Fruit fly (Drosophila melanogaster): ENCODE results near the gene Herp.
A peak's percentile ranks its signal among the peaks of the same experiment; 100 is the strongest.

Herp gene

dm6 chr2L:7827045-7828004 is 27.5 kb upstream of the Herp start, which contains the start of the genes Rack1 and mts (continued):
- TF ChIP-seq gem (tag; optimal IDR thresholded peaks at IDR 0.05) (peak; percentile 68), CG16863 (GFP tag; optimal IDR thresholded peaks at IDR 0.05) (peak; percentile 67), jigr1 (GFP tag; IDR thresholded peaks at IDR 0.05) (no peak), tio (GFP tag; optimal IDR thresholded peaks at IDR 0.05) (no peak), sna (GFP tag; IDR thresholded peaks at IDR 0.05; ENCODE audit: partially characterized antibody) (peak; percentile 32; the same call in 1 of the 2 replicates), Ptx1 (GFP tag; IDR thresholded peaks at IDR 0.05) (peak; percentile 66), hb (GFP tag; IDR thresholded peaks at IDR 0.05; ENCODE audit: partially characterized antibody) (no peak; the same call in 1 of the 3 replicates), Aef1 (GFP tag; IDR thresholded peaks at IDR 0.05) (peak; percentile 64), stc (GFP tag; IDR thresholded peaks at IDR 0.05) (peak; percentile 82), CG1832 (GFP tag; optimal IDR thresholded peaks at IDR 0.05) (no peak), chm (GFP tag; IDR thresholded peaks at IDR 0.05) (peak; percentile 92), Fer2 (tag; optimal IDR thresholded peaks at IDR 0.05) (peak; percentile 74), Bteb2 (GFP tag; optimal IDR thresholded peaks at IDR 0.05) (peak; percentile 69), CG1603 (tag; optimal IDR thresholded peaks at IDR 0.05) (peak; percentile 83), tna (GFP tag; IDR thresholded peaks at IDR 0.05; ENCODE audit: partially characterized antibody) (0 out of 2 replicates have a peak, but pooled peaks have one; percentile 18), CG1602 (GFP tag; optimal IDR thresholded peaks at IDR 0.05) (peak; percentile 77), ase (GFP tag; IDR thresholded peaks at IDR 0.05) (peak; percentile 74; the same call in 2 of the 3 replicates), CG2889 (GFP tag; IDR thresholded peaks at IDR 0.05) (0 out of 3 replicates have a peak, but pooled peaks have one; percentile 11), sob (GFP tag; IDR thresholded peaks at IDR 0.05) (peak; percentile 94), HLH3B (GFP tag; IDR thresholded peaks at IDR 0.05) (peak; percentile 84), CG15269 (tag; optimal IDR thresholded peaks at IDR 0.05) (peak; percentile 82), CG34376 (GFP tag; optimal IDR thresholded peaks at IDR 0.05) (peak; percentile 96), Six4 (GFP tag; optimal IDR thresholded peaks at IDR 0.05) (peak; percentile 63), dysf (GFP tag; IDR thresholded peaks at IDR 0.05) (peak; percentile 75; the same call in 2 of the 3 replicates), CG4404 (GFP tag; IDR thresholded peaks at IDR 0.05) (no peak), CG11247 (GFP tag; IDR thresholded peaks at IDR 0.05) (peak; percentile 86), Mrtf (GFP tag; IDR thresholded peaks at IDR 0.05) (peak; percentile 16; the same call in 1 of the 3 replicates), YL-1 (GFP tag; optimal IDR thresholded peaks at IDR 0.05) (peak; percentile 98), Dad (GFP tag; optimal IDR thresholded peaks at IDR 0.05) (peak; percentile 71), CG6654 (GFP tag; optimal IDR thresholded peaks at IDR 0.05) (peak; percentile 60), NFAT (GFP tag; IDR thresholded peaks at IDR 0.05) (peak; percentile 88), CG17802 (tag; optimal IDR thresholded peaks at IDR 0.05) (peak; percentile 73), HmgZ (tag; optimal IDR thresholded peaks at IDR 0.05) (peak; percentile 65), so (GFP tag; IDR thresholded peaks at IDR 0.05) (peak; percentile 82; the same call in 2 of the 3 replicates), CG2712 (tag; optimal IDR thresholded peaks at IDR 0.05) (peak; percentile 71), CG18599 (GFP tag; optimal IDR thresholded peaks at IDR 0.05) (peak; percentile 92), Mad (GFP tag; optimal IDR thresholded peaks at IDR 0.05) (peak; percentile 76), Gug (GFP tag; IDR thresholded peaks at IDR 0.05) (peak; percentile 63), Abd-B (GFP tag; optimal IDR thresholded peaks at IDR 0.05) (peak; percentile 36), CG4360 (GFP tag; IDR thresholded peaks at IDR 0.05) (peak; percentile 56), gsb-n (tag; optimal IDR thresholded peaks at IDR 0.05) (peak; percentile 73), ttk (GFP tag; IDR thresholded peaks at IDR 0.05) (peak; percentile 69), CG10366 (GFP tag; IDR thresholded peaks at IDR 0.05) (peak; percentile 74), dmrt11E (tag; optimal IDR thresholded peaks at IDR 0.05) (peak; percentile 67), CG17361 (GFP tag; IDR thresholded peaks at IDR 0.05) (peak; percentile 63; the same call in 2 of the 3 replicates), cas (GFP tag; IDR thresholded peaks at IDR 0.05) (peak; percentile 58), zf30C (GFP tag; optimal IDR thresholded peaks at IDR 0.05) (peak; percentile 52), nom (GFP tag; optimal IDR thresholded peaks at IDR 0.05) (peak; percentile 89)
